Worm (Caenorhabditis elegans) whole organism, L1 larva: ENCODE measurements around the gene dhhc-8.

Experiments
- C16A3.4 ChIP-seq: fragments of 150-350 bp; optimal IDR thresholded peaks from 2 replicates; lab custom pipeline; 2014; ENCODE audit warnings: missing biosample characterization, missing genetic modification characterization
- C34B4.2 ChIP-seq: sonication (generic microtip); optimal IDR thresholded peaks from 2 replicates; lab custom pipeline; 2017; ENCODE audit warnings: mild to moderate bottlenecking, missing genetic modification characterization, missing compliant biosample characterization
- aha-1 ChIP-seq: fragments of 150-350 bp; optimal IDR thresholded peaks from 2 replicates; lab custom pipeline; 2014; ENCODE audit warnings: missing biosample characterization, missing genetic modification characterization
- alr-1 ChIP-seq: fragments of 200-800 bp; sonication (Bioruptor generic); optimal IDR thresholded peaks from 2 replicates; lab custom pipeline; 2018; ENCODE audit warnings: borderline replicate concordance, mild to moderate bottlenecking, missing genetic modification characterization, missing compliant biosample characterization
- ama-1 ChIP-seq: fragments of 150-350 bp; optimal IDR thresholded peaks from 2 replicates; lab custom pipeline; 2014
- ceh-63 ChIP-seq: fragments of 200-800 bp; sonication (Bioruptor generic); optimal IDR thresholded peaks from 2 replicates; lab custom pipeline; 2018; ENCODE audit warnings: mild to moderate bottlenecking, missing genetic modification characterization, missing compliant biosample characterization
- ces-1 ChIP-seq: fragments of 150-350 bp; optimal IDR thresholded peaks from 2 replicates; lab custom pipeline; 2014; ENCODE audit warnings: missing biosample characterization, missing genetic modification reagents, missing genetic modification characterization
- dsc-1 ChIP-seq: sonication (generic microtip); optimal IDR thresholded peaks from 2 replicates; lab custom pipeline; 2016; ENCODE audit warnings: mild to moderate bottlenecking, missing genetic modification characterization, missing compliant biosample characterization
- efl-1 ChIP-seq, 4 experiments: fragments of 150-350 bp; optimal IDR thresholded peaks in 3 of 4; peaks in 1 of 4; 1 replicate in 1 of 4; 2 replicates in 3 of 4; lab custom pipeline; 2014; ENCODE audit warnings: missing biosample characterization in 2 of 4, missing genetic modification characterization in 2 of 4, missing genetic modification reagents in 2 of 4
- egl-13 ChIP-seq: sonication (generic microtip); optimal IDR thresholded peaks from 2 replicates; lab custom pipeline; 2016; ENCODE audit warnings: missing genotype, missing genetic modification reagents, missing genetic modification characterization, missing compliant biosample characterization
- elt-3 ChIP-seq, 6 experiments: fragments of 150-350 bp in 1 of 6; sonication (generic microtip); optimal IDR thresholded peaks; 2 replicates each; lab custom pipeline; 2017 to 2018; ENCODE audit warnings: missing biosample characterization in 6 of 6, missing genetic modification characterization in 6 of 6, inconsistent platforms in 1 of 6
- fkh-10 ChIP-seq: sonication (generic microtip); optimal IDR thresholded peaks from 2 replicates; lab custom pipeline; 2017; ENCODE audit warnings: missing biosample characterization, missing genetic modification reagents, missing genetic modification characterization
- fkh-4 ChIP-seq: sonication (generic microtip); optimal IDR thresholded peaks from 2 replicates; lab custom pipeline; 2016; ENCODE audit warnings: missing compliant biosample characterization, missing genetic modification characterization, borderline replicate concordance
- hlh-4 ChIP-seq: sonication (generic microtip); optimal IDR thresholded peaks from 2 replicates; lab custom pipeline; 2016; ENCODE audit warnings: mild to moderate bottlenecking, missing genetic modification characterization, missing compliant biosample characterization
- hpl-2 ChIP-seq: fragments of 150-350 bp; optimal IDR thresholded peaks from 2 replicates; lab custom pipeline; 2014; ENCODE audit warnings: missing biosample characterization, missing genetic modification reagents, missing genetic modification characterization
- irx-1 ChIP-seq: sonication (generic microtip); optimal IDR thresholded peaks from 2 replicates; lab custom pipeline; 2016; ENCODE audit warnings: missing genetic modification characterization, missing compliant biosample characterization
- lin-14 ChIP-seq: fragments of 200-800 bp; sonication (Bioruptor generic); optimal IDR thresholded peaks from 2 replicates; lab custom pipeline; 2018; ENCODE audit warnings: mild to moderate bottlenecking, missing genetic modification characterization, moderate library complexity, missing compliant biosample characterization
- lin-35 ChIP-seq, 2 experiments: fragments of 150-350 bp; optimal IDR thresholded peaks; 2 replicates each; lab custom pipeline; 2014; ENCODE audit warnings: missing biosample characterization in 2 of 2, missing genetic modification characterization in 2 of 2, missing genetic modification reagents in 2 of 2
- lir-3 ChIP-seq: sonication (generic microtip); optimal IDR thresholded peaks from 2 replicates; lab custom pipeline; 2016; ENCODE audit warnings: mild to moderate bottlenecking, missing genetic modification characterization, moderate library complexity, missing compliant biosample characterization; ENCODE audit not compliant: poor library complexity
- lsy-2 ChIP-seq, 2 experiments: fragments of 150-350 bp; optimal IDR thresholded peaks; 2 replicates each; lab custom pipeline; 2014; ENCODE audit warnings: missing biosample characterization in 2 of 2, missing genetic modification characterization in 2 of 2
- mab-9 ChIP-seq: fragments of 200-800 bp; sonication (Bioruptor generic); IDR thresholded peaks from 2 replicates; pipeline ENCODE4 v1.3.6; 2022; ENCODE audit warnings: missing genetic modification reagents, missing genetic modification characterization, missing compliant biosample characterization
- mdl-1 ChIP-seq, 2 experiments: fragments of 150-350 bp; optimal IDR thresholded peaks; 2 replicates each; lab custom pipeline; 2014 to 2017; ENCODE audit warnings: missing biosample characterization in 2 of 2, missing genetic modification characterization in 2 of 2, inconsistent platforms in 1 of 2
- nhr-11 ChIP-seq: fragments of 150-350 bp; optimal IDR thresholded peaks from 2 replicates; lab custom pipeline; 2014; ENCODE audit warnings: missing biosample characterization, missing genetic modification characterization
- nhr-19 ChIP-seq: fragments of 200-800 bp; sonication (Bioruptor generic); conservative IDR thresholded peaks from 2 replicates; pipeline ENCODE4 v1.3.6; 2022; ENCODE audit warnings: missing genetic modification characterization, missing compliant biosample characterization
- nhr-20 ChIP-seq: sonication (generic microtip); optimal IDR thresholded peaks from 2 replicates; lab custom pipeline; 2016; ENCODE audit warnings: mild to moderate bottlenecking, missing genetic modification characterization, missing compliant biosample characterization
- nhr-47 ChIP-seq: sonication (generic microtip); optimal IDR thresholded peaks from 2 replicates; lab custom pipeline; 2016; ENCODE audit warnings: mild to moderate bottlenecking, missing genetic modification characterization, moderate library complexity, missing compliant biosample characterization
- nhr-77 ChIP-seq: fragments of 150-350 bp; optimal IDR thresholded peaks from 2 replicates; lab custom pipeline; 2014; ENCODE audit warnings: missing biosample characterization, missing genetic modification characterization
- nhr-90 ChIP-seq: sonication (generic microtip); optimal IDR thresholded peaks from 2 replicates; lab custom pipeline; 2016; ENCODE audit warnings: mild to moderate bottlenecking, missing genetic modification characterization, missing compliant biosample characterization; ENCODE audit not compliant: poor library complexity
- pax-3 ChIP-seq: fragments of 200-800 bp; sonication (Bioruptor generic); optimal IDR thresholded peaks from 2 replicates; lab custom pipeline; 2018; ENCODE audit warnings: mild to moderate bottlenecking, missing genetic modification characterization, moderate library complexity, missing compliant biosample characterization
- pqm-1 ChIP-seq: sonication (generic microtip); optimal IDR thresholded peaks from 3 replicates; lab custom pipeline; 2017; ENCODE audit warnings: missing biosample characterization, missing genetic modification characterization
- snu-23 ChIP-seq: sonication (generic microtip); optimal IDR thresholded peaks from 2 replicates; lab custom pipeline; 2016; ENCODE audit warnings: missing genetic modification characterization, missing compliant biosample characterization
- sptf-1 ChIP-seq: fragments of 150-350 bp; optimal IDR thresholded peaks from 2 replicates; lab custom pipeline; 2014; ENCODE audit warnings: missing biosample characterization, missing genetic modification characterization
- sup-37 ChIP-seq: fragments of 200-800 bp; sonication (Bioruptor generic); optimal IDR thresholded peaks from 2 replicates; lab custom pipeline; 2018; ENCODE audit warnings: mild to moderate bottlenecking, missing genetic modification characterization, missing compliant biosample characterization
- tbx-2 ChIP-seq: sonication (generic microtip); optimal IDR thresholded peaks from 2 replicates; lab custom pipeline; 2016; ENCODE audit warnings: missing genetic modification characterization, missing compliant biosample characterization
- tlp-1 ChIP-seq: fragments of 150-350 bp; optimal IDR thresholded peaks from 2 replicates; lab custom pipeline; 2014; ENCODE audit warnings: missing biosample characterization, missing genetic modification characterization
- unc-130 ChIP-seq: fragments of 150-350 bp; optimal IDR thresholded peaks from 2 replicates; lab custom pipeline; 2017; ENCODE audit warnings: missing biosample characterization, missing genetic modification characterization, inconsistent platforms
- unc-86 ChIP-seq: sonication (generic microtip); optimal IDR thresholded peaks from 2 replicates; lab custom pipeline; 2016; ENCODE audit warnings: missing genetic modification characterization, missing compliant biosample characterization
- unc-98 ChIP-seq: fragments of 200-800 bp; sonication (Bioruptor generic); IDR thresholded peaks from 2 replicates; pipeline ENCODE4 v1.3.6; 2022; ENCODE audit warnings: missing genetic modification characterization, missing compliant biosample characterization
- xbp-1 ChIP-seq: sonication (generic microtip); optimal IDR thresholded peaks from 2 replicates; lab custom pipeline; 2016; ENCODE audit warnings: missing genetic modification characterization, missing compliant biosample characterization
- ztf-11 ChIP-seq, 2 experiments: sonication (generic microtip); optimal IDR thresholded peaks; 2 replicates each; lab custom pipeline; 2016 to 2017; ENCODE audit warnings: missing genetic modification characterization in 2 of 2, missing biosample characterization in 1 of 2, missing compliant biosample characterization in 1 of 2

Gene dhhc-8

ce11 chrIII:13105911-13106310 lies 1.5 kb upstream of the dhhc-8 start (continued):
- TF ChIP-seq unc-98, result no peak

DNA sequence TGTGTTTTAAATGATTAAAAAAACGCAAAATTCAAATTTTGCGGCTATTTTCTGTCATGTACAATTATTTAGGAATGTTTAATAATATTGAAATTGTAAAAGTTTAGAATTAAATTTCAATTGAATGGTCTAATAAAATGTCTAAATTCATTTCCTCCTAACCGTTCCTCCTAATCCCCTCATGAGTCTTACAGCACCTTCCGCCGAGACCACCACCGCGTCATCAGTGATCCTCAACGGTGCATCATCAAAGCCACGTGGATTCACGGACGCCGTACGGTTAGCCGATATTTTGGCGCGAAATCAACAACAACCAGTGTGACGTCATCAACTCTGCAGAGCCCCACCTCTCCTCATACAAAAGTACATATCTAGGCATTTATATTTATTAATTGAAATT lies 11.1 kb downstream of the dhhc-8 start:
- no peak for TF ChIP-seq nhr-19 (GFP tag; lab: Robert Waterston, UW)
- TF ChIP-seq C16A3.4 (tag; lab: Kevin White, UChicago), result no peak
- no peak for TF ChIP-seq pax-3 (tag; lab: Kevin White, UChicago)
- TF ChIP-seq xbp-1 (tag; lab: Kevin White, UChicago), result no peak
- no peak for TF ChIP-seq lsy-2 (tag; optimal IDR thresholded peaks at IDR 0.05; lab: Kevin White, UChicago)
- TF ChIP-seq aha-1 (tag; lab: Kevin White, UChicago), result no peak
- TF ChIP-seq alr-1 (tag; lab: Kevin White, UChicago), result no peak
- TF ChIP-seq mab-9 (GFP tag; lab: Robert Waterston, UW), result no peak
- no peak for TF ChIP-seq lir-3 (tag; lab: Kevin White, UChicago)
- TF ChIP-seq egl-13 (tag; lab: Kevin White, UChicago), result no peak

- TF ChIP-seq ces-1 (GFP tag; lab: Kevin White, UChicago), result no peak
- peak; percentile 37 for TF ChIP-seq unc-86 (tag; lab: Kevin White, UChicago)
- no peak for TF ChIP-seq C34B4.2 (tag; lab: Kevin White, UChicago)
- no peak for TF ChIP-seq efl-1 (optimal IDR thresholded peaks at IDR 0.05; lab: Kevin White, UChicago)
- peak in 1 of 2 experiments; percentile 66 for TF ChIP-seq efl-1 (GFP tag; optimal IDR thresholded peaks at IDR 0.05 in 1 of 2; lab: Kevin White, UChicago)
- TF ChIP-seq ztf-11 (tag; optimal IDR thresholded peaks at IDR 0.05; lab: Kevin White, UChicago), result no peak
- no peak for TF ChIP-seq mdl-1 (tag; optimal IDR thresholded peaks at IDR 0.05; lab: Kevin White, UChicago)
Observed at ce11 chrIII:13119520-13119919, 12.1 kb downstream of the dhhc-8 start, which contains the start of gene zig-8. Gene zig-8, plus strand, starts transcription at chrIII:13119820.

ce11 chrIII:13123440-13123839 lies 16.0 kb downstream of the dhhc-8 start:
- TF ChIP-seq fkh-10 (GFP tag; lab: Kevin White, UChicago) (peak; percentile 76), ces-1 (GFP tag; lab: Kevin White, UChicago) (peak; percentile 21), ama-1 (no peak), lin-14 (GFP tag; lab: Kevin White, UChicago) (peak; percentile 63)

DNA sequence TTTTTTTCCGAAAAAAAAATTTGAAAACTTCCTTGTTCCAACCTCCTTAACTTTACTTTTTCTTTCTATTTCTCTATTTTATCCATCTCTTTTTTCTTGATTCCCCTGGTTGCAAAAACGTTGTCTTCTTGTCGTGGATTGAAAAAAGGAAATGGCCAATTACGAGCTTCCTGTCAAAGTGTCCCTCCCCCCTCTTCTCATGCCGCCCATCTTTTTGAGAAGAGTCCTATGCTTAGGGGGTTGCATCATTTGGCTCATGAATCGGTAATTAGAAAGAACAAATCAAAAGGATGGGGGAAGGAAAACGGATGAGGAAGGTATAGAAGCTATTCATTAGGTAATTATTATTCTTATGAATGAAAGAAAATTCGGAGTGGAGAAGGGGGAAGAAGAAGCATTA lies 19.8 kb downstream of the dhhc-8 start:
- TF ChIP-seq unc-86 (tag; lab: Kevin White, UChicago), result peak; percentile 45
- TF ChIP-seq nhr-47, result peak; percentile 9
- no peak for TF ChIP-seq elt-3 (tag; optimal IDR thresholded peaks at IDR 0.05; lab: Kevin White, UChicago)
- TF ChIP-seq ces-1 (GFP tag; lab: Kevin White, UChicago), result peak; percentile 49
- TF ChIP-seq ceh-63, result peak; percentile 3
- TF ChIP-seq lin-35 (GFP tag; optimal IDR thresholded peaks at IDR 0.05; lab: Kevin White, UChicago), result no peak
- TF ChIP-seq fkh-10 (GFP tag; lab: Kevin White, UChicago), result peak; percentile 49
- TF ChIP-seq nhr-77, result no peak
- TF ChIP-seq lin-14 (GFP tag; lab: Kevin White, UChicago), result peak; percentile 82
- peak; percentile 13 for TF ChIP-seq tbx-2 (tag; lab: Kevin White, UChicago)

DNA sequence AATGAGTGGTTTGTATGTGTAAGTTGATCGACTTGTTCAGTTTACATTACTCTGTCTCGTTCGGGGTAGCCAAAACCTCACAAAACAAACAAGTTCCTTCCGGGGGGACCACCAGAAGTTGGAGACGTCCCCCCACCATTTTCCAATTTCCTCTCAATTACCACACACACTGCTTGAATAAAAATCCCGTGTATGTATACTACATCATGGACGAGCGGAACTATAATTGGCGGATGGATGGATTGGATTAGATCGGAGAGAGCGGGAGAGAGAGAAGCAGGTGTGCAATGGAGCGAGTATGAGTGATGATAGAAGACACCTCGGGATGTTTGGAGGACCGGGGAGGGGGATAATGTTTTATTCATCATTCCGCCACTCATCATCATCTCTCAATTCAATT lies 23.8 kb downstream of the dhhc-8 start:
- TF ChIP-seq ceh-63, result no peak
- no peak for TF ChIP-seq mab-9 (GFP tag; lab: Robert Waterston, UW)
- no peak for TF ChIP-seq tlp-1
- TF ChIP-seq alr-1 (tag; lab: Kevin White, UChicago), result no peak
- no peak for TF ChIP-seq pqm-1 (tag; lab: Kevin White, UChicago)
- peak; percentile 10 for TF ChIP-seq nhr-47
- no peak for TF ChIP-seq nhr-90 (tag; lab: Kevin White, UChicago)
- TF ChIP-seq unc-130 (tag; lab: Kevin White, UChicago), result no peak
- no peak for TF ChIP-seq snu-23
- TF ChIP-seq unc-86 (tag; lab: Kevin White, UChicago), result peak; percentile 26
- TF ChIP-seq hpl-2 (GFP tag; lab: Kevin White, UChicago), result no peak
- no peak for TF ChIP-seq hlh-4 (tag; lab: Kevin White, UChicago)
- no peak for TF ChIP-seq sptf-1 (tag; lab: Kevin White, UChicago)
- TF ChIP-seq fkh-4 (tag; lab: Kevin White, UChicago), result no peak
- no peak for TF ChIP-seq fkh-10 (GFP tag; lab: Kevin White, UChicago)
- peak in 1 of 2 experiments; percentile 2 for TF ChIP-seq efl-1 (optimal IDR thresholded peaks at IDR 0.05; lab: Kevin White, UChicago)
- TF ChIP-seq efl-1 (GFP tag; optimal IDR thresholded peaks at IDR 0.05 in 1 of 2; lab: Kevin White, UChicago), result no peak
- TF ChIP-seq irx-1 (tag; lab: Kevin White, UChicago), result no peak
- no peak for TF ChIP-seq lin-14 (GFP tag; lab: Kevin White, UChicago)
- no peak for TF ChIP-seq nhr-20 (tag; lab: Kevin White, UChicago)
- TF ChIP-seq nhr-11 (tag; lab: Kevin White, UChicago), result no peak
- no peak for TF ChIP-seq sup-37 (GFP tag; lab: Kevin White, UChicago)
- TF ChIP-seq C16A3.4 (tag; lab: Kevin White, UChicago), result no peak
- no peak for TF ChIP-seq dsc-1
- peak; percentile 23 for TF ChIP-seq tbx-2 (tag; lab: Kevin White, UChicago)
